Worm (Caenorhabditis elegans) whole organism, L4 larva: ENCODE results near the gene kin-30.
"Not testable (repeated sequence)": the region's sequence is repeated elsewhere in the genome, so short reads cannot be mapped to it uniquely, and the experiment has no call there.

Experiments used
- F26F4.8 ChIP-seq: fragments of 200-800 bp; sonication (Bioruptor generic); conservative IDR thresholded peaks from 2 replicates; pipeline ENCODE4 v1.3.6; 2022; ENCODE audit warnings: missing genetic modification characterization, missing compliant biosample characterization
- F49E8.2 ChIP-seq: sonication (generic microtip); optimal IDR thresholded peaks from 2 replicates; lab custom pipeline; 2016; ENCODE audit warnings: missing compliant biosample characterization, mild to moderate bottlenecking, missing genetic modification characterization, borderline replicate concordance
- Y75B8A.6 ChIP-seq: fragments of 200-800 bp; sonication (Bioruptor generic); IDR thresholded peaks from 2 replicates; pipeline ENCODE4 v1.3.6; 2022; ENCODE audit warnings: missing genetic modification reagents, missing genetic modification characterization, missing compliant biosample characterization
- aha-1 ChIP-seq: fragments of 150-350 bp; peaks from one replicate; lab custom pipeline; 2014; ENCODE audit warnings: missing biosample characterization, missing genetic modification characterization
- ceh-32 ChIP-seq: sonication (generic microtip); optimal IDR thresholded peaks from 2 replicates; lab custom pipeline; 2016; ENCODE audit warnings: mild to moderate bottlenecking, missing genetic modification characterization, missing compliant biosample characterization; ENCODE audit not compliant: poor library complexity
- ceh-62 ChIP-seq: sonication (generic microtip); optimal IDR thresholded peaks from 2 replicates; lab custom pipeline; 2017; ENCODE audit warnings: missing biosample characterization, missing genetic modification characterization
- daf-8 ChIP-seq: fragments of 200-800 bp; sonication (Bioruptor generic); IDR thresholded peaks from 2 replicates; pipeline ENCODE4 v1.3.6; 2022; ENCODE audit warnings: missing genetic modification characterization, missing compliant biosample characterization
- dpl-1 ChIP-seq: fragments of 150-350 bp; optimal IDR thresholded peaks from 2 replicates; lab custom pipeline; 2014; ENCODE audit warnings: missing biosample characterization, missing genetic modification reagents, missing genetic modification characterization
- fos-1 ChIP-seq: fragments of 150-350 bp; optimal IDR thresholded peaks from 2 replicates; lab custom pipeline; 2014; ENCODE audit warnings: missing biosample characterization, missing genetic modification characterization
- gei-8 ChIP-seq: fragments of 200-800 bp; sonication (Bioruptor generic); optimal IDR thresholded peaks from 2 replicates; lab custom pipeline; 2018; ENCODE audit warnings: mild to moderate bottlenecking, missing genetic modification characterization, missing compliant biosample characterization
- jun-1 ChIP-seq: fragments of 150-350 bp; optimal IDR thresholded peaks from 2 replicates; lab custom pipeline; 2014; ENCODE audit warnings: missing biosample characterization, missing genetic modification reagents, missing genetic modification characterization
- lir-3 ChIP-seq: sonication (generic microtip); optimal IDR thresholded peaks from 2 replicates; lab custom pipeline; 2016; ENCODE audit warnings: mild to moderate bottlenecking, missing genetic modification characterization, missing compliant biosample characterization
- mdl-1 ChIP-seq, 2 experiments: fragments of 150-350 bp in 1 of 2; sonication (generic microtip) in 1 of 2; optimal IDR thresholded peaks; 2 replicates each; lab custom pipeline; 2014 to 2017; ENCODE audit warnings: missing biosample characterization in 2 of 2, missing genetic modification characterization in 2 of 2
- mes-2 ChIP-seq: sonication (generic microtip); optimal IDR thresholded peaks from 2 replicates; lab custom pipeline; 2016; ENCODE audit warnings: missing genotype, mild to moderate bottlenecking, missing genetic modification characterization, missing compliant biosample characterization; ENCODE audit not compliant: poor library complexity, severe bottlenecking
- mxl-3 ChIP-seq: fragments of 200-800 bp; sonication (Bioruptor generic); optimal IDR thresholded peaks from 2 replicates; lab custom pipeline; 2018; ENCODE audit warnings: mild to moderate bottlenecking, missing genetic modification characterization, missing compliant biosample characterization
- nhr-10 ChIP-seq: fragments of 150-350 bp; optimal IDR thresholded peaks from 2 replicates; lab custom pipeline; 2014; ENCODE audit warnings: missing biosample characterization, missing genetic modification characterization
- nhr-237 ChIP-seq: sonication (generic microtip); optimal IDR thresholded peaks from 2 replicates; lab custom pipeline; 2017; ENCODE audit warnings: missing biosample characterization, missing genetic modification characterization
- nhr-25 ChIP-seq: sonication (generic microtip); optimal IDR thresholded peaks from 2 replicates; lab custom pipeline; 2017; ENCODE audit warnings: missing genetic modification characterization, mild to moderate bottlenecking, missing compliant biosample characterization, antibody characterized with exemption, moderate library complexity, borderline replicate concordance; ENCODE audit not compliant: insufficient read depth
- nhr-41 ChIP-seq: fragments of 200-800 bp; sonication (Bioruptor generic); IDR thresholded peaks from 2 replicates; pipeline ENCODE4 v1.3.6; 2022; ENCODE audit warnings: missing genetic modification reagents, missing genetic modification characterization, missing compliant biosample characterization
- nhr-6 ChIP-seq: fragments of 150-350 bp; optimal IDR thresholded peaks from 2 replicates; lab custom pipeline; 2014; ENCODE audit warnings: missing biosample characterization, missing genetic modification characterization
- nhr-76 ChIP-seq: fragments of 150-350 bp; optimal IDR thresholded peaks from 2 replicates; lab custom pipeline; 2014; ENCODE audit warnings: missing biosample characterization, missing genetic modification characterization
- nhr-77 ChIP-seq: fragments of 150-350 bp; optimal IDR thresholded peaks from 2 replicates; lab custom pipeline; 2014; ENCODE audit warnings: missing biosample characterization, missing genetic modification characterization
- php-3 ChIP-seq: fragments of 200-800 bp; sonication (Bioruptor generic); IDR thresholded peaks from 2 replicates; pipeline ENCODE4 v1.3.6; 2022; ENCODE audit warnings: missing genetic modification reagents, missing genetic modification characterization, missing compliant biosample characterization
- pqm-1 ChIP-seq: sonication (generic microtip); optimal IDR thresholded peaks from 2 replicates; lab custom pipeline; 2017; ENCODE audit warnings: missing biosample characterization, missing genetic modification characterization
- rbr-2 ChIP-seq: sonication (generic microtip); optimal IDR thresholded peaks from 2 replicates; lab custom pipeline; 2016; ENCODE audit warnings: missing genotype, missing genetic modification characterization, missing compliant biosample characterization
- sdz-12 ChIP-seq: fragments of 200-800 bp; sonication (Bioruptor generic); optimal IDR thresholded peaks from 2 replicates; lab custom pipeline; 2018; ENCODE audit warnings: mild to moderate bottlenecking, missing genetic modification characterization, missing compliant biosample characterization
- skn-1 ChIP-seq: fragments of 150-350 bp; optimal IDR thresholded peaks from 2 replicates; lab custom pipeline; 2014; ENCODE audit warnings: missing biosample characterization, missing genetic modification characterization
- snpc-4 ChIP-seq: fragments of 150-350 bp; optimal IDR thresholded peaks from 2 replicates; lab custom pipeline; 2014; ENCODE audit warnings: missing biosample characterization, missing genetic modification characterization
- zfp-2 ChIP-seq: sonication (generic microtip); optimal IDR thresholded peaks from 2 replicates; lab custom pipeline; 2016; ENCODE audit warnings: mild to moderate bottlenecking, missing genetic modification characterization, missing compliant biosample characterization
- zip-11 ChIP-seq: fragments of 200-800 bp; sonication (Bioruptor generic); IDR thresholded peaks from 2 replicates; pipeline ENCODE4 v1.3.6; 2022; ENCODE audit warnings: missing genetic modification characterization, missing compliant biosample characterization
- zip-2 ChIP-seq: fragments of 150-350 bp; optimal IDR thresholded peaks from 2 replicates; lab custom pipeline; 2014; ENCODE audit warnings: missing biosample characterization, missing genetic modification characterization

Gene kin-30

DNA sequence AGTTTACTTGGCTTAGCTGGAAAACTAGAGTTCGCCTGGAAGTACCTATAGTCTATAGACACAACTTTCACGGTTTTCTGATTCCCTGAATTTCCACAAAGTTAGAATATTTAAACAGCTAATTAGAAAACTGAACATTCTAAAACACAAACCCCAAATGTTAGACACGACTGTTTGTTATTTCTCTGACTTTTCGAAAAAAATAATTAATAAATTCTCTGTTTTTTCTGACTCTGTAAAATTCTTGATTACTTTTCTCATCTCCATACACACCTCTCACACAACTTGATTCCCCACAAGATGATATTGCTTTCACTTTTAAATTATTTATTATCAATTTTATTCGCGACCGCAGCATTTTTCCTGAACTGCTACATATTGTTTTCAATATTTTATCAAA is 9.0 kb downstream of the kin-30 start, which contains the start of gene srbc-75:
Gene srbc-75, plus strand, starts transcription at position 301 of the 400 bp plus-strand sequence.
- TF ChIP-seq aha-1 (tag; lab: Kevin White, UChicago) (peak; percentile 54), php-3 (GFP tag; lab: Robert Waterston, UW) (no peak)

ce11 chrV:15256669-15257068 is 12.1 kb downstream of the kin-30 start, which contains the start of gene srsx-39:
srsx-39 (minus strand) TSS chrV:15256769.
- not testable (repeated sequence) for TF ChIP-seq mdl-1 (tag; optimal IDR thresholded peaks at IDR 0.05; lab: Kevin White, UChicago); fos-1 (tag; lab: Kevin White, UChicago); nhr-41

DNA sequence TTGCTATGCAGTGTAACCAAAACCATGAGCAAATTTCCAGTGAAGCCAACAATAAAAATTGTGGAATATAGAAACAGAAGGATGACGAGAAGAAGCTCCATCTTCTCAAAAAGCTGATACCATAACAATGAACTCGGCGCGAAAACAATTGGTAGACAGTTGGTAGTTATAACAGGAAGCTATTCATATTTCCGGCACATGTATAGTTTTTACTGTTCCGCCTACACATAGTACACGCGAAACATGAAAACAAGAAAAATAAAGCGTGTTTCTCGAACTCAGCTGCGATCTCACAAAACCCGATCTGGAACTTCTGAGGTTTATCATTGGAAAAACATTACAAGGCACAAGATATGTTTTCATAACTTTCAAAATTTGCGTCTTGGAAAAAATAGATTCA is 14.5 kb downstream of the kin-30 start, which contains the start of gene srsx-37:
Gene srsx-37, minus strand, starts transcription at position 101 of the 400 bp plus-strand sequence.
- TF ChIP-seq nhr-77 (tag; lab: Kevin White, UChicago) (no peak), nhr-6 (tag; lab: Kevin White, UChicago) (no peak), snpc-4 (no peak), zfp-2 (tag; lab: Kevin White, UChicago) (no peak), Y75B8A.6 (GFP tag; lab: Robert Waterston, UW) (no peak), gei-8 (GFP tag; lab: Kevin White, UChicago) (no peak), pqm-1 (no peak), F49E8.2 (tag; lab: Kevin White, UChicago) (no peak), skn-1 (no peak), ceh-32 (tag; lab: Kevin White, UChicago) (no peak), nhr-25 (tag; lab: Kevin White, UChicago) (no peak), dpl-1 (no peak), nhr-76 (tag; lab: Kevin White, UChicago) (no peak), zip-11 (GFP tag; lab: Robert Waterston, UW) (no peak)

DNA sequence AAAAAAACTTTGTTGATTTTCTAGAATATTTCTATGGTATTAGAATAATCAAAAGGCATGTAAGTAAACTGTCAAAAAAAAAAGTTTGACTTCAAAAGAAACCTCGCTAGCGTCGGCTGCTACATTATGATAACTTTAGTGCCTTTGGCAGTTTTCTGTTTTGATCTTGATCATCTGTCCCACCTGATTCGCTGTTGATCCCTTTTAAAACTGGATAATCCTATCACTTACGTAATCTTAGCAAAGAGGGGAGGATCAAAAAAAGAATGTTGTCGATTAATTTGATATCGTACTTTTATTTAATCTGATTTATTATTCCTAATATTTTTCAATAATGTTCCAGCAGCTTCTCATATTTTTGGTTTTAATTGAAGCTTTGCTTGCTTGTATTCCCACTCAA is 15.3 kb downstream of the kin-30 start, which contains the start of gene M01B2.8:
Gene M01B2.8, plus strand, starts transcription at position 301 of the 400 bp plus-strand sequence.
- TF ChIP-seq zip-2 (tag; lab: Kevin White, UChicago) (no peak), F26F4.8 (GFP tag; lab: Robert Waterston, UW) (no peak), zip-11 (GFP tag; lab: Robert Waterston, UW) (no peak), dpl-1 (no peak), ceh-62 (tag; lab: Kevin White, UChicago) (no peak), rbr-2 (tag; lab: Kevin White, UChicago) (no peak), nhr-10 (tag; lab: Kevin White, UChicago) (no peak), daf-8 (GFP tag; lab: Robert Waterston, UW) (no peak), F49E8.2 (tag; lab: Kevin White, UChicago) (no peak), mxl-3 (GFP tag; lab: Kevin White, UChicago) (no peak), sdz-12 (GFP tag; lab: Kevin White, UChicago) (no peak)

DNA sequence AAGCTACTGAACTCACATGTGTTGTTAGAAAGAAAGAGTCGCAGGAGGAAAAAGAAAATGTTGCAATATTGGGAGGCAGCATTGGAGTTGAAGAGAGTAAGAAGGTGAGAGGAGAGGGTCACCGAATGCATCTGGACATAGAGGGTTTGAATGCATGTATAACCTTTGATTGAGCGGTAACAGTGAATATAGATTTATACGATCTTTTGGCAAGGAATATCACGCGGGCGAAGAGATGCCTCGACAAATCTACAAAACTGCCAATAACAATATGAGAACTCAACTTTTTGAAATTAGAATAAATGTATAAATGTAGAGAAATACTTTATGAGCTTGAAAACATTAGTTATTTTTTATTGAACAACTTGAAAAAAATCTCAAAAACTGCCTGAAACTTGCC is 17.8 kb downstream of the kin-30 start, which contains the start of gene M01B2.10:
Gene M01B2.10, minus strand, starts transcription at position 101 of the 400 bp plus-strand sequence.
- not testable (repeated sequence) for TF ChIP-seq nhr-237 (tag; lab: Kevin White, UChicago); jun-1; mes-2 (tag; lab: Kevin White, UChicago)

DNA sequence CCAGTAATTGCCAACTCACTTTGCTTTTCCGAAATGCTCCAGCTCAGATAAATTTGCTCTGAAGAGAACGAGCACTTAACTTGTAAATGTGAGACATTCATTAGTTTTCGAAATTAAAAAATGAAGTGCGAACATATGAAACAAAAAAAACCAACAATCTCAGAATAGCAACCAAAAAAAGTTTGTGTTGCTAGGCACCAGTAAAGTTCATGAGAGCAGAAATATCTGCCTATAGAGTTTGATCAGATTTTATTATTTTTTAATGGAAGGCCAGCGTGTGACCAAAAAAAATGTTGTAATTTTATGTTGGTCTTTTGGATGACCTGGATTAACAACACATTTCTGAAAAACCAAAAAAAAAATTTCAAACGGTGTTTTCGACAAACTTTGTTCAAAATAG is 19.6 kb downstream of the kin-30 start, which contains the start of gene M01B2.12:
Gene M01B2.12, minus strand, starts transcription at position 101 of the 400 bp plus-strand sequence.
- TF ChIP-seq lir-3 (tag; lab: Kevin White, UChicago): no peak
